Worm (Caenorhabditis elegans): ENCODE data around the gene pes-10.

ce11 chrII:12888471-12888870 is 40.8 kb upstream of the pes-10 start, which contains the start of gene F35C5.3:
- no peak for TF ChIP-seq snpc-4 (tag; optimal IDR thresholded peaks at IDR 0.05)
- TF ChIP-seq ztf-11 (tag; optimal IDR thresholded peaks at IDR 0.05), result no peak
- no peak for TF ChIP-seq unc-62 (GFP tag; optimal IDR thresholded peaks at IDR 0.05)
- TF ChIP-seq elt-3 (tag; optimal IDR thresholded peaks at IDR 0.05), result no peak
- no peak for TF ChIP-seq mep-1 (tag; optimal IDR thresholded peaks at IDR 0.05)
- no peak for TF ChIP-seq blmp-1 (tag; optimal IDR thresholded peaks at IDR 0.05)
- TF ChIP-seq nhr-28 (tag; optimal IDR thresholded peaks at IDR 0.05), result no peak
- TF ChIP-seq nhr-12 (tag; optimal IDR thresholded peaks at IDR 0.05), result no peak
- TF ChIP-seq ces-1 (GFP tag; optimal IDR thresholded peaks at IDR 0.05), result no peak
- no peak for TF ChIP-seq pha-4 (tag; optimal IDR thresholded peaks at IDR 0.05)
- TF ChIP-seq unc-120 (tag; optimal IDR thresholded peaks at IDR 0.05; ENCODE audit: poor library complexity, severe bottlenecking), result no peak
- no peak for TF ChIP-seq sem-2 (GFP tag; optimal IDR thresholded peaks at IDR 0.05)
- TF ChIP-seq mab-5 (tag; optimal IDR thresholded peaks at IDR 0.05), result no peak

Measured in whole organism, mixed stage, embryonic.